In genomic region chrV:8631277-8631765, ce11 we compare ENCODE assay signal across 1 worm cellular context.
TF ChIP-seq lines count a peak whose summit lies in the region.

atg-18 (minus strand) TSS chrV:8631327.

TF ChIP-seq in whole organism, L1 larva, 84 proteins besides CTCF, POLR2A, EP300 and RAD21 (continued from another document):
- TF ChIP-seq fkh-10 (GFP tag; optimal IDR thresholded peaks at IDR 0.05; lab: Kevin White, UChicago) (no peak), fos-1 (tag; optimal IDR thresholded peaks at IDR 0.05; lab: Kevin White, UChicago) (no peak), ceh-8 (GFP tag; optimal IDR thresholded peaks at IDR 0.05; lab: Kevin White, UChicago) (no peak), nhr-11 (tag; optimal IDR thresholded peaks at IDR 0.05; lab: Kevin White, UChicago) (no peak), ceh-88 (GFP tag; IDR thresholded peaks at IDR 0.05; lab: Robert Waterston, UW) (no peak), mab-9 (GFP tag; IDR thresholded peaks at IDR 0.05; lab: Robert Waterston, UW) (no peak), isw-1 (GFP tag; IDR thresholded peaks at IDR 0.05; lab: Robert Waterston, UW) (peak; percentile 24), nhr-84 (tag; optimal IDR thresholded peaks at IDR 0.05; lab: Kevin White, UChicago) (no peak), zip-4 (GFP tag; optimal IDR thresholded peaks at IDR 0.05; lab: Kevin White, UChicago) (no peak), blmp-1 (tag; optimal IDR thresholded peaks at IDR 0.05; lab: Kevin White, UChicago) (peak; percentile 76), fkh-4 (tag; optimal IDR thresholded peaks at IDR 0.05; lab: Kevin White, UChicago; ENCODE audit: borderline replicate concordance) (no peak), nhr-76 (tag; optimal IDR thresholded peaks at IDR 0.05; lab: Kevin White, UChicago) (no peak), hpl-2 (GFP tag; optimal IDR thresholded peaks at IDR 0.05; lab: Kevin White, UChicago) (peak; percentile 63), egl-27 (tag; optimal IDR thresholded peaks at IDR 0.05; lab: Kevin White, UChicago) (no peak), snu-23 (GFP tag; optimal IDR thresholded peaks at IDR 0.05; lab: Kevin White, UChicago) (peak; percentile 81), aha-1 (tag; optimal IDR thresholded peaks at IDR 0.05; lab: Kevin White, UChicago) (peak; percentile 19), F16B12.6 (tag; optimal IDR thresholded peaks at IDR 0.05; lab: Kevin White, UChicago) (peak; percentile 23), mef-2 (tag; optimal IDR thresholded peaks at IDR 0.05; lab: Kevin White, UChicago) (peak; percentile 4), nhr-47 (tag; optimal IDR thresholded peaks at IDR 0.05; lab: Kevin White, UChicago) (peak; percentile 79), hlh-17 (GFP tag; optimal IDR thresholded peaks at IDR 0.05; lab: Kevin White, UChicago; ENCODE audit: borderline replicate concordance) (no peak), unc-86 (tag; optimal IDR thresholded peaks at IDR 0.05; lab: Kevin White, UChicago) (peak; percentile 43), tlp-1 (tag; optimal IDR thresholded peaks at IDR 0.05; lab: Kevin White, UChicago) (no peak)
